Fruit fly (Drosophila melanogaster): ENCODE data around the gene CG18823.
A peak's percentile ranks its signal among the peaks of the same experiment; 100 is the strongest.

Gene CG18823

DNA sequence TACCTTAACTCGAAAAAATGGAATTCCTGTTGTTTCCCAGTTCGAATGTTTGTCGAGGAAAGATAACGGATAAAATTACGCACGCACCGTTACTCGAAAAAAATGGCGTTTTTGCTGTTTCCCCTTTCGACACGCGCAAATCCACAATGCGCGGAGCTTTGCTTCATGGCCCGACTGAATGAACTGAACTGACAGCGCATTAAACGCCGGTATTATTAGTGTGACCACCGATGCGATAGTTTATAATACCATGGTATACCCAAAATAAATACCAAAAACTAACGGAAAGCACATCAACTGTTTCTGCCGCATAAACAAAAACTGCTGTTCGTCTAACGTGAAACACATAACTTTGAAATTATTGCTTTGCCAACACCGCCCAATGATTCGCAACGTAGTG is 36.2 kb downstream of the CG18823 start, which contains the start of the genes CG32814, CG11638 and CG3021 (continued):
- TF ChIP-seq grn (GFP tag; optimal IDR thresholded peaks at IDR 0.05) (no peak), CG14965 (GFP tag; optimal IDR thresholded peaks at IDR 0.05; ENCODE audit: borderline replicate concordance) (no peak), so (GFP tag; IDR thresholded peaks at IDR 0.05) (no peak), CG9797 (GFP tag; optimal IDR thresholded peaks at IDR 0.05) (peak; percentile 62), dati (GFP tag; IDR thresholded peaks at IDR 0.05) (no peak), dimm (GFP tag; IDR thresholded peaks at IDR 0.05) (no peak), CG2202 (tag; optimal IDR thresholded peaks at IDR 0.05) (no peak), hkb (optimal IDR thresholded peaks at IDR 0.05) (no peak), hkb (GFP tag; IDR thresholded peaks at IDR 0.05) (peak; percentile 38; the same call in 1 of the 2 replicates), CG8478 (optimal IDR thresholded peaks at IDR 0.05) (no peak), tup (GFP tag; optimal IDR thresholded peaks at IDR 0.05) (no peak), CG31365 (tag; optimal IDR thresholded peaks at IDR 0.05) (peak; percentile 37), CkIIα-i1 (GFP tag; IDR thresholded peaks at IDR 0.05) (no peak), CG17385 (GFP tag; optimal IDR thresholded peaks at IDR 0.05) (peak; percentile 6), peb (GFP tag; IDR thresholded peaks at IDR 0.05) (no peak), CG13424 (tag; optimal IDR thresholded peaks at IDR 0.05) (no peak), CG7271 (tag; optimal IDR thresholded peaks at IDR 0.05) (no peak), pnt (GFP tag; optimal IDR thresholded peaks at IDR 0.05) (no peak), bcd (GFP tag; optimal IDR thresholded peaks at IDR 0.05) (peak; percentile 8), ro (GFP tag; IDR thresholded peaks at IDR 0.05) (no peak), bigmax (GFP tag; optimal IDR thresholded peaks at IDR 0.05) (no peak), ab (GFP tag; optimal IDR thresholded peaks at IDR 0.05) (no peak), CG3065 (GFP tag; optimal IDR thresholded peaks at IDR 0.05) (no peak), gt (GFP tag; IDR thresholded peaks at IDR 0.05) (no peak), Sox102F (GFP tag; optimal IDR thresholded peaks at IDR 0.05) (no peak), al (GFP tag; IDR thresholded peaks at IDR 0.05) (no peak), dmrt99B (tag; optimal IDR thresholded peaks at IDR 0.05) (no peak), sob (GFP tag; IDR thresholded peaks at IDR 0.05) (no peak; the same call in 1 of the 2 replicates), gsb (GFP tag; IDR thresholded peaks at IDR 0.05) (no peak), run (tag; optimal IDR thresholded peaks at IDR 0.05) (no peak), fu2 (GFP tag; optimal IDR thresholded peaks at IDR 0.05) (no peak), CG18619 (GFP tag; optimal IDR thresholded peaks at IDR 0.05) (no peak), Nf-YA (GFP tag; IDR thresholded peaks at IDR 0.05) (no peak), Hsf (GFP tag; optimal IDR thresholded peaks at IDR 0.05) (no peak), CG4404 (GFP tag; IDR thresholded peaks at IDR 0.05) (no peak), hb (GFP tag; IDR thresholded peaks at IDR 0.05; ENCODE audit: partially characterized antibody) (no peak), CG11093 (GFP tag; IDR thresholded peaks at IDR 0.05) (no peak), B-H1 (GFP tag; IDR thresholded peaks at IDR 0.05) (no peak), danr (GFP tag; IDR thresholded peaks at IDR 0.05) (no peak), CG4617 (GFP tag; optimal IDR thresholded peaks at IDR 0.05; ENCODE audit: borderline replicate concordance) (no peak), Hr51 (GFP tag; optimal IDR thresholded peaks at IDR 0.05) (peak in 1 of 2 experiments; percentile 25), CG3407 (GFP tag; optimal IDR thresholded peaks at IDR 0.05) (peak; percentile 11), hbn (GFP tag; IDR thresholded peaks at IDR 0.05; ENCODE audit: partially characterized antibody) (0 out of 2 replicates have a peak, but pooled peaks have one; percentile 42), trem (tag; optimal IDR thresholded peaks at IDR 0.05) (peak; percentile 31), CG3838 (GFP tag; optimal IDR thresholded peaks at IDR 0.05) (no peak), CG11247 (GFP tag; IDR thresholded peaks at IDR 0.05) (no peak), pum (GFP tag; optimal IDR thresholded peaks at IDR 0.05) (no peak), Ada2b (GFP tag; IDR thresholded peaks at IDR 0.05) (no peak), CG13123 (GFP tag; optimal IDR thresholded peaks at IDR 0.05) (no peak), MESR4 (GFP tag; optimal IDR thresholded peaks at IDR 0.05) (peak; percentile 36), CG18262 (tag; optimal IDR thresholded peaks at IDR 0.05) (peak; percentile 3), CG12219 (GFP tag; optimal IDR thresholded peaks at IDR 0.05) (peak; percentile 9), Dp (GFP tag; optimal IDR thresholded peaks at IDR 0.05) (peak; percentile 55)
